Fruit fly (Drosophila melanogaster) whole organism, wandering third instar larva: ENCODE results near the gene CG3123.

ENCODE experiments used
- Abd-B ChIP-seq: fragments of >200 bp; optimal IDR thresholded peaks from 2 replicates; lab custom pipeline; 2017; ENCODE audit warnings: missing biosample characterization, missing genetic modification characterization
- CG32264 ChIP-seq: fragments of 200-800 bp; sonication (Bioruptor generic); optimal IDR thresholded peaks from 2 replicates; lab custom pipeline; 2016; ENCODE audit warnings: missing biosample characterization, missing genetic modification characterization
- CG9705 ChIP-seq: fragments of 200-800 bp; sonication (Bioruptor generic); optimal IDR thresholded peaks from 2 replicates; lab custom pipeline; 2018; ENCODE audit warnings: missing biosample characterization, mild to moderate bottlenecking, missing genetic modification characterization
- CrebA ChIP-seq: fragments of 200-800 bp; sonication (Bioruptor generic); optimal IDR thresholded peaks from 2 replicates; lab custom pipeline; 2016; ENCODE audit warnings: missing biosample characterization, mild to moderate bottlenecking, missing genetic modification characterization, borderline replicate concordance
- Dfd ChIP-seq: fragments of >200 bp; optimal IDR thresholded peaks from 2 replicates; lab custom pipeline; 2017; ENCODE audit warnings: missing biosample characterization, missing genetic modification characterization
- Dif ChIP-seq: fragments of 200-275, 200-300 bp; sonication (Bioruptor generic); optimal IDR thresholded peaks from 2 replicates; lab custom pipeline; 2018; ENCODE audit warnings: missing biosample characterization, missing genetic modification characterization; ENCODE audit not compliant: partially characterized antibody
- GATAd ChIP-seq: sonication (Bioruptor generic); optimal IDR thresholded peaks from 2 replicates; lab custom pipeline; 2016; ENCODE audit warnings: missing biosample characterization, missing genetic modification characterization
- HLH106 ChIP-seq: fragments of 200-800 bp; optimal IDR thresholded peaks from 3 replicates; lab custom pipeline; 2019; ENCODE audit warnings: missing biosample characterization, mild to moderate bottlenecking, missing genetic modification characterization, moderate library complexity
- Hnf4 ChIP-seq: fragments of 200-800 bp; sonication (Bioruptor generic); optimal IDR thresholded peaks from 2 replicates; lab custom pipeline; 2016; ENCODE audit warnings: missing biosample characterization, mild to moderate bottlenecking, missing genetic modification characterization
- Hr78 ChIP-seq: fragments of >200 bp; optimal IDR thresholded peaks from 2 replicates; lab custom pipeline; 2017; ENCODE audit warnings: missing biosample characterization, missing genetic modification characterization
- Hr83 ChIP-seq: fragments of 200-300 bp; sonication (Bioruptor generic); optimal IDR thresholded peaks from 2 replicates; lab custom pipeline; 2016; ENCODE audit warnings: missing biosample characterization, mild to moderate bottlenecking, missing genetic modification characterization, moderate library complexity; ENCODE audit not compliant: poor library complexity, severe bottlenecking
- Jra ChIP-seq: sonication (Bioruptor generic); optimal IDR thresholded peaks from 2 replicates; lab custom pipeline; 2016; ENCODE audit warnings: missing biosample characterization, missing genetic modification characterization
- Mio ChIP-seq: sonication (Bioruptor generic); optimal IDR thresholded peaks from 2 replicates; lab custom pipeline; 2016; ENCODE audit warnings: missing biosample characterization, missing genetic modification characterization
- Myc ChIP-seq: fragments of >200 bp; optimal IDR thresholded peaks from 2 replicates; lab custom pipeline; 2017
- N ChIP-seq: fragments of >200 bp; optimal IDR thresholded peaks from 2 replicates; lab custom pipeline; 2018; ENCODE audit warnings: missing biosample characterization, missing external identifiers, missing genetic modification characterization
- OdsH ChIP-seq: fragments of 200-800 bp; sonication (Bioruptor generic); optimal IDR thresholded peaks from 2 replicates; lab custom pipeline; 2016; ENCODE audit warnings: missing biosample characterization, mild to moderate bottlenecking, missing genetic modification characterization
- Rel ChIP-seq, 2 experiments: fragments of 200-800 bp; sonication (Bioruptor generic) in 1 of 2; optimal IDR thresholded peaks; 2 replicates in 1 of 2; 3 replicates in 1 of 2; lab custom pipeline; 2016 to 2019; ENCODE audit warnings: mild to moderate bottlenecking in 2 of 2, missing biosample characterization in 2 of 2, missing genetic modification characterization in 2 of 2, moderate library complexity in 1 of 2
- Sp1 ChIP-seq: fragments of 200-800 bp; sonication (Bioruptor generic); optimal IDR thresholded peaks from 3 replicates; lab custom pipeline; 2019; ENCODE audit warnings: missing biosample characterization, mild to moderate bottlenecking, missing genetic modification characterization, moderate library complexity
- Vsx2 ChIP-seq: fragments of 200-300, 225-300 bp; sonication (Bioruptor generic); optimal IDR thresholded peaks from 2 replicates; lab custom pipeline; 2018; ENCODE audit warnings: missing biosample characterization, missing genetic modification characterization; ENCODE audit not compliant: partially characterized antibody
- br ChIP-seq: fragments of 200-800 bp; sonication (Bioruptor generic); optimal IDR thresholded peaks from 2 replicates; lab custom pipeline; 2016; ENCODE audit warnings: missing biosample characterization, missing genetic modification characterization
- brk ChIP-seq: fragments of 200-800 bp; sonication (Bioruptor generic); optimal IDR thresholded peaks from 2 replicates; lab custom pipeline; 2016; ENCODE audit warnings: missing biosample characterization, mild to moderate bottlenecking, missing genetic modification characterization
- dl ChIP-seq, 2 experiments: fragments of 175-275, 200-275 bp in 1 of 2; fragments of 200-275 bp in 1 of 2; sonication (Bioruptor generic); optimal IDR thresholded peaks; lab custom pipeline; 2018; ENCODE audit warnings: mild to moderate bottlenecking in 2 of 2, missing biosample characterization in 2 of 2, missing genetic modification characterization in 2 of 2, moderate library complexity in 2 of 2; ENCODE audit not compliant: partially characterized antibody in 2 of 2, insufficient read depth in 1 of 2
- dmrt93B ChIP-seq: fragments of 200-800 bp; sonication (Bioruptor generic); optimal IDR thresholded peaks from 2 replicates; lab custom pipeline; 2018; ENCODE audit warnings: missing biosample characterization, mild to moderate bottlenecking, missing genetic modification characterization
- dsf ChIP-seq: sonication (Bioruptor generic); optimal IDR thresholded peaks from 2 replicates; lab custom pipeline; 2016; ENCODE audit warnings: missing biosample characterization, missing genetic modification characterization, borderline replicate concordance
- ey ChIP-seq: fragments of 200-800 bp; sonication (Bioruptor generic); optimal IDR thresholded peaks from 2 replicates; lab custom pipeline; 2016; ENCODE audit warnings: missing biosample characterization, missing genetic modification characterization
- foxo ChIP-seq, 2 experiments: fragments of 200-800 bp; sonication (Bioruptor generic); optimal IDR thresholded peaks; 2 replicates in 1 of 2; 3 replicates in 1 of 2; lab custom pipeline; 2016 to 2017; ENCODE audit warnings: missing biosample characterization in 2 of 2, missing genetic modification characterization in 2 of 2
- fru ChIP-seq: fragments of 200-800 bp; sonication (Bioruptor generic); optimal IDR thresholded peaks from 3 replicates; lab custom pipeline; 2016; ENCODE audit warnings: missing biosample characterization, mild to moderate bottlenecking, missing genetic modification characterization
- h ChIP-seq: fragments of 200-800 bp; sonication (Bioruptor generic); optimal IDR thresholded peaks from 3 replicates; lab custom pipeline; 2016; ENCODE audit warnings: missing biosample characterization, mild to moderate bottlenecking, missing genetic modification characterization
- jim ChIP-seq: fragments of 175-275, 200-325 bp; sonication (Bioruptor generic); optimal IDR thresholded peaks from 2 replicates; lab custom pipeline; 2016; ENCODE audit warnings: missing biosample characterization, mild to moderate bottlenecking, missing genetic modification characterization
- lola ChIP-seq: fragments of >200 bp; optimal IDR thresholded peaks from 2 replicates; lab custom pipeline; 2017; ENCODE audit warnings: missing biosample characterization, missing genetic modification characterization
- psq ChIP-seq: fragments of 200-800 bp; sonication (Bioruptor generic); optimal IDR thresholded peaks from 3 replicates; lab custom pipeline; 2017; ENCODE audit warnings: missing biosample characterization, mild to moderate bottlenecking, missing genetic modification characterization, moderate library complexity
- rgr ChIP-seq: fragments of 200-800 bp; sonication (Bioruptor generic); optimal IDR thresholded peaks from 3 replicates; lab custom pipeline; 2016; ENCODE audit warnings: missing biosample characterization, mild to moderate bottlenecking, missing genetic modification characterization
- sage ChIP-seq: fragments of 200-800 bp; sonication (Bioruptor generic); optimal IDR thresholded peaks from 2 replicates; lab custom pipeline; 2016; ENCODE audit warnings: missing biosample characterization, mild to moderate bottlenecking, missing genetic modification characterization
- sv ChIP-seq: fragments of 200-800 bp; sonication (Bioruptor generic); optimal IDR thresholded peaks from 3 replicates; lab custom pipeline; 2016; ENCODE audit warnings: missing biosample characterization, missing genetic modification characterization
- tai ChIP-seq: sonication (Bioruptor generic); optimal IDR thresholded peaks from 2 replicates; lab custom pipeline; 2016; ENCODE audit warnings: missing biosample characterization, missing genetic modification characterization
- usp ChIP-seq: fragments of >200 bp; optimal IDR thresholded peaks from 2 replicates; lab custom pipeline; 2017; ENCODE audit warnings: missing biosample characterization, missing genetic modification characterization
- woc ChIP-seq: sonication (Bioruptor generic); optimal IDR thresholded peaks from 2 replicates; lab custom pipeline; 2016; ENCODE audit warnings: missing biosample characterization, mild to moderate bottlenecking, missing genetic modification characterization

CG3123 gene

DNA sequence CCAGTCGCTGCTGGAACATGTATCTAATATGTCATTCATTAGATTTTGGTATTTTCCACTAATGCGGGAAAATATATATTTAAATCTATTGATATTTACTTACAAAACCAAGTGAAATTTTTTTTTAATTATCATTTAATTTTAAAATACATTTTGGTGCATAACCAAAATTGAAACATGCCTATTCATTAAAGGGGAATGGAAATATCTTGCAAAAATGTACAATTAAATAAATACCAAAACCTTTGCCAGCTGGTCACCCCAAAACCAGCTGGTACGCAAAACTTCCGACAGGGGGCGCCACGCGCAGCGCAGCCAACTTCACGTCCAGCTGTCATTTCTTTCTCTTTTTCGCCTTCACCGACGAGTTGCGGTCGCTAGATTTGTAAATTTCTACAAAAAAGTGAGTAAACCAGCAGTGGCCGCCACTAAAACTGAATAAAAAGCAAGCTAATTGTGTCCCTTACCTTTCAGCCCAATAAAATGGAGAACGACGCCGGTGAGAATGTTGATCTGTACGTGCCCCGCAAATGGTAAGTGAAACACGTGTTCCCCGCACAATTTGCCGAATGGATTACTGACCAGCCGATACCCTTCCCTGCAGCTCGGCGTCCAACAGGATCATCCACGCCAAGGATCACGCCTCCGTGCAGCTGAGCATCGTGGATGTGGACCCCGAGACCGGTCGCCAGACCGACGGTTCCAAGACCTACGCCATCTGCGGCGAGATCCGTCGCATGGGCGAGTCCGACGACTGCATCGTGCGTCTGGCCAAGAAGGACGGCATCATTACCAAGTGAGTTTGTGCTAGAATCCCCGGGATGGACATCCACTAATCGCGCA lies 30.7 kb upstream of the CG3123 start, which contains the start of the genes CG3104 and RpS21:
TSS of gene CG3104 (minus strand) at position 6 of the 843 bp plus-strand sequence.
TSS of gene RpS21 (plus strand) at position 298 of the 843 bp plus-strand sequence.
- TF ChIP-seq brk (peak; percentile 4), dsf (no peak), Sp1 (peak; percentile 84), h (GFP tag; lab: Kevin White, UChicago) (peak; percentile 84), OdsH (GFP tag; lab: Kevin White, UChicago) (peak; percentile 73), fru (GFP tag; lab: Kevin White, UChicago) (peak; percentile 75), dmrt93B (GFP tag; lab: Kevin White, UChicago) (peak; percentile 89), usp (GFP tag; lab: Kevin White, UChicago) (no peak), rgr (GFP tag; lab: Kevin White, UChicago) (peak; percentile 91), Rel (GFP tag; optimal IDR thresholded peaks at IDR 0.05; lab: Kevin White, UChicago) (no peak), Rel (tag; optimal IDR thresholded peaks at IDR 0.05; lab: Kevin White, UChicago) (peak; percentile 53), CG9705 (GFP tag; lab: Kevin White, UChicago) (peak; percentile 88), Dif (no peak), dl (GFP tag; optimal IDR thresholded peaks at IDR 0.05; lab: Kevin White, UChicago; ENCODE audit: insufficient read depth in 1 of 2, partially characterized antibody in 2 of 2) (no peak), foxo (GFP tag; optimal IDR thresholded peaks at IDR 0.05; lab: Kevin White, UChicago) (peak in 1 of 2 experiments; percentile 81), Hr83 (GFP tag; lab: Kevin White, UChicago) (peak; percentile 87), CrebA (GFP tag; lab: Kevin White, UChicago) (peak; percentile 4), sage (GFP tag; lab: Kevin White, UChicago) (peak; percentile 52), woc (GFP tag; lab: Kevin White, UChicago) (peak; percentile 59), N (GFP tag; lab: Kevin White, UChicago) (no peak), tai (peak; percentile 38), psq (GFP tag; lab: Kevin White, UChicago) (peak; percentile 69), Hnf4 (peak; percentile 83), Dfd (GFP tag; lab: Kevin White, UChicago) (no peak), Abd-B (GFP tag; lab: Kevin White, UChicago) (no peak), Vsx2 (no peak), jim (GFP tag; lab: Kevin White, UChicago) (peak; percentile 25), sv (GFP tag; lab: Kevin White, UChicago) (peak; percentile 70), Hr78 (GFP tag; lab: Kevin White, UChicago) (no peak), lola (no peak), br (GFP tag; lab: Kevin White, UChicago) (peak; percentile 81), Mio (peak; percentile 77), HLH106 (tag; lab: Kevin White, UChicago) (peak; percentile 82), CG32264 (GFP tag; lab: Kevin White, UChicago) (no peak), Myc (lab: Kevin White, UChicago) (peak; percentile 78), GATAd (GFP tag; lab: Kevin White, UChicago) (peak; percentile 51), Jra (peak; percentile 29), ey (GFP tag; lab: Kevin White, UChicago) (peak; percentile 73)

DNA sequence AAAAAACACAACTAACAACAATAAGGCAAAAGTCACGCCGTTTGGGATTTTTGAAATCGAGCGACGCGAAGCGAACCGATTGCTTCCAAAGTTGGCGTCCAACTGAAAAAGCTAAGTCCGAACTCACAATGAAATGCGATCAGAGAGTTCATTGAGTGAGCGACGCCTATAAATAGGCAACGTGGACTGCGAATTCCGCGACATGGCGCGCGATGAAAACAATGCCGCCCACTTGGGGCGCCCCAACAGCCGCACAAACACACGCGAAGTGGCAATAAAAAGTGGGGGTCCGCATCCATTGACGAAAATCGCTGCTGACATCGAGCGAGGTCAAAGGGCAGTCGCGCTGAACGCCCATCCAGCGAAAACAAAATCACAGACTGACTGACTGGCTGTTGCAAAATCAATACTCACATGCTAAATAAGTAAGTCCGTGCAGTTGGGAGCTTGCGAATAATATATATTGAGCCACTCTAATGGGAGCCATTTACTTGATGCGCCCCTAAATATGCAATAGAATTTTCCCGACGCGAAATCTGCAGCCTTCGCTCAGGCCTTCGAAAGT lies 30.0 kb upstream of the CG3123 start:
- TF ChIP-seq Sp1 (no peak), N (GFP tag; lab: Kevin White, UChicago) (peak; percentile 50), Mio (no peak), Hr83 (GFP tag; lab: Kevin White, UChicago) (peak; percentile 8), Myc (lab: Kevin White, UChicago) (peak; percentile 74), usp (GFP tag; lab: Kevin White, UChicago) (no peak)
